Worm (Caenorhabditis elegans) whole organism, late embryonic: ENCODE results near the gene C18D1.2.

Experiments used
- ceh-48 ChIP-seq: sonication (generic microtip); optimal IDR thresholded peaks from 2 replicates; lab custom pipeline; 2016; ENCODE audit warnings: missing genetic modification characterization, inconsistent platforms, missing compliant biosample characterization
- ceh-9 ChIP-seq: sonication (generic microtip); optimal IDR thresholded peaks from 2 replicates; lab custom pipeline; 2016; ENCODE audit warnings: mild to moderate bottlenecking, missing genetic modification characterization, inconsistent platforms, missing compliant biosample characterization
- che-1 ChIP-seq: sonication (generic microtip); optimal IDR thresholded peaks from 2 replicates; lab custom pipeline; 2016; ENCODE audit warnings: mild to moderate bottlenecking, missing genetic modification characterization, missing compliant biosample characterization
- eyg-1 ChIP-seq: sonication (generic microtip); optimal IDR thresholded peaks from 2 replicates; lab custom pipeline; 2016; ENCODE audit warnings: missing genotype, missing genetic modification characterization, missing compliant biosample characterization
- fkh-10 ChIP-seq: fragments of 150-350 bp; optimal IDR thresholded peaks from 2 replicates; lab custom pipeline; 2014; ENCODE audit warnings: missing biosample characterization, missing genetic modification reagents, missing genetic modification characterization
- pat-9 ChIP-seq: fragments of 200-800 bp; sonication (Bioruptor generic); optimal IDR thresholded peaks from 2 replicates; lab custom pipeline; 2018; ENCODE audit warnings: mild to moderate bottlenecking, missing genetic modification characterization, moderate library complexity, missing compliant biosample characterization
- pha-4 ChIP-seq: fragments of 150-350 bp; optimal IDR thresholded peaks from 2 replicates; lab custom pipeline; 2018; ENCODE audit warnings: missing biosample characterization, missing genetic modification reagents, missing genetic modification characterization
- syd-9 ChIP-seq: sonication (generic microtip); optimal IDR thresholded peaks from 2 replicates; lab custom pipeline; 2016; ENCODE audit warnings: mild to moderate bottlenecking, missing genetic modification characterization, moderate library complexity, missing compliant biosample characterization
- tbx-2 ChIP-seq: sonication (generic microtip); optimal IDR thresholded peaks from 2 replicates; lab custom pipeline; 2016; ENCODE audit warnings: missing genetic modification characterization, missing compliant biosample characterization

DNA sequence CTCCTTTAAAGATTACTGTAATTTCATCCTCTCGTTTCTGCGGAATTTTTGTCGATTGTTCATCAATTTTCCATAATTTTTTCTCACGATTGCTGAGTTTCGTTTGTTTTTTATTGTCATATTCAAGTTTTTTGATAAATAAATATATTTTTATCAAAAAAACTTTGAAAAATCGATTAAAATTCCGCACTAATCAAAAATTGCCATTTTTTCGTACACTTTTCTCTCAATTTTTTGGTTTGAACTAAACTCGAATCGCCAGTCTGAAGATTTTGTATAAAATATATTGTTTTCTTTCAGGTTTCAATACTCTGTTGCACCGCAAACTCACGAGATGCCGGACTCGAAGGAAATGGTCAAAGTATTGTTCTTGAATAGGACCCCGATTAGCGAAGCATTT, 16.0 kb upstream of the C18D1.2 start, which contains the start of gene ogr-2:
- no peak for TF ChIP-seq che-1
- no peak for TF ChIP-seq pha-4 (tag; lab: Kevin White, UChicago)
- no peak for TF ChIP-seq fkh-10
- no peak for TF ChIP-seq eyg-1 (tag; lab: Kevin White, UChicago)
- TF ChIP-seq pat-9 (tag; lab: Kevin White, UChicago), result no peak
- TF ChIP-seq syd-9 (tag; lab: Kevin White, UChicago), result no peak
- no peak for TF ChIP-seq ceh-9 (tag; lab: Kevin White, UChicago)
- TF ChIP-seq ceh-48, result no peak
- TF ChIP-seq tbx-2 (tag; lab: Kevin White, UChicago), result no peak
